Fruit fly (Drosophila melanogaster): ENCODE results near the gene CG14676.

DNA sequence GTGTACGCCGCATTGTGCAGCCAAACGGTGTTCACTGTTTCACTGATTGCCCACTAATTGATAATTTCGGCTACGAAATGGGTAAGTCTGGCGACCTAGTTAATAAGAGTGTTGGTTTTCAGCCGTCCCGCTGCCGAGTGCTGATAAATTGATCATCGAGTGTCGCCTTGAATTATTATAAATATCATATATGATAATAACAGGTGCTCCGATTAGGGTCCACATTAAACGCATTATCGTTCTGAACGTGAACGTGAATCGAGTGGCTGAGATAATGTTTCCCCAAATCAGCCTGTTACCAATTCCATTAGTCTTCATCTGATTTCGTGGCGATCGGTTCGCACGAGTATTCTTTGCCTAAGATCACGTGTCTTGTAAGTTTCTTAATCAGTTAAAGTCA lies 5.7 kb upstream of the CG14676 start:
- TF ChIP-seq CG32121 (GFP tag; IDR thresholded peaks at IDR 0.05) (no peak), Pif1A (GFP tag; optimal IDR thresholded peaks at IDR 0.05) (no peak), fd96Ca (GFP tag; IDR thresholded peaks at IDR 0.05) (no peak), CG12605 (GFP tag; IDR thresholded peaks at IDR 0.05) (no peak), Ets98B (GFP tag; IDR thresholded peaks at IDR 0.05) (no peak), D1 (tag; optimal IDR thresholded peaks at IDR 0.05) (no peak), Pif1B (GFP tag; optimal IDR thresholded peaks at IDR 0.05) (no peak), CG13204 (GFP tag; optimal IDR thresholded peaks at IDR 0.05) (no peak), CG17806 (tag; optimal IDR thresholded peaks at IDR 0.05) (no peak), CG4496 (GFP tag; IDR thresholded peaks at IDR 0.05) (no peak), CG9948 (tag; optimal IDR thresholded peaks at IDR 0.05) (no peak), EcR (GFP tag; optimal IDR thresholded peaks at IDR 0.05) (no peak), CG34367 (tag; optimal IDR thresholded peaks at IDR 0.05) (no peak)
